Fruit fly (Drosophila melanogaster) whole organism, prepupa: ENCODE data around the gene Spps.

Experiments
- Blimp-1 ChIP-seq: fragments of 200-800 bp; sonication (Bioruptor generic); optimal IDR thresholded peaks from 3 replicates; lab custom pipeline; 2017; ENCODE audit warnings: missing biosample characterization, missing genetic modification characterization, mild to moderate bottlenecking, moderate library complexity, missing genetic modification reagents
- CG10631 ChIP-seq: fragments of 200-800 bp; sonication (Bioruptor generic); optimal IDR thresholded peaks from 2 replicates; lab custom pipeline; 2016; ENCODE audit warnings: missing biosample characterization, missing genetic modification characterization
- CG10669 ChIP-seq: fragments of 200-800 bp; sonication (Bioruptor generic); optimal IDR thresholded peaks from 3 replicates; lab custom pipeline; 2018; ENCODE audit warnings: missing biosample characterization, mild to moderate bottlenecking, missing genetic modification characterization, moderate library complexity
- CG11294 ChIP-seq: fragments of 200-800 bp; sonication (Bioruptor generic); IDR thresholded peaks from 2 replicates; pipeline ENCODE4 v1.3.6; 2022; ENCODE audit warnings: missing biosample characterization, missing genetic modification characterization
- CG11902 ChIP-seq: fragments of 200-800 bp; sonication (Bioruptor generic); optimal IDR thresholded peaks from 3 replicates; lab custom pipeline; 2016; ENCODE audit warnings: missing biosample characterization, missing genetic modification characterization
- CG16779 ChIP-seq: fragments of 200-800 bp; sonication (Bioruptor generic); optimal IDR thresholded peaks from 3 replicates; lab custom pipeline; 2017; ENCODE audit warnings: missing biosample characterization, mild to moderate bottlenecking, missing genetic modification characterization
- CG3032 ChIP-seq: fragments of 200-800 bp; optimal IDR thresholded peaks from 2 replicates; lab custom pipeline; 2019; ENCODE audit warnings: missing biosample characterization, mild to moderate bottlenecking, missing genetic modification characterization, moderate library complexity
- CG34406 ChIP-seq: fragments of 200-800 bp; sonication (Bioruptor generic); optimal IDR thresholded peaks from 3 replicates; lab custom pipeline; 2016; ENCODE audit warnings: missing biosample characterization, missing genetic modification characterization
- CG3919 ChIP-seq: fragments of 200-800 bp; sonication (Bioruptor generic); optimal IDR thresholded peaks from 3 replicates; lab custom pipeline; 2016; ENCODE audit warnings: missing biosample characterization, missing genetic modification characterization
- CG4318 ChIP-seq: fragments of 200-800 bp; sonication (Bioruptor generic); optimal IDR thresholded peaks from 3 replicates; lab custom pipeline; 2017; ENCODE audit warnings: missing biosample characterization, mild to moderate bottlenecking, missing genetic modification characterization
- CG6163 ChIP-seq: fragments of 200-800 bp; sonication (Bioruptor generic); IDR thresholded peaks from 3 replicates; pipeline ENCODE4 v1.3.6; 2022; ENCODE audit warnings: missing biosample characterization, missing genetic modification characterization
- CG6276 ChIP-seq: fragments of 200-800 bp; sonication (Bioruptor generic); optimal IDR thresholded peaks from 2 replicates; lab custom pipeline; 2017; ENCODE audit warnings: missing biosample characterization, mild to moderate bottlenecking, missing genetic modification characterization
- CG6792 ChIP-seq: fragments of 200-800 bp; sonication (Bioruptor generic); optimal IDR thresholded peaks from 3 replicates; lab custom pipeline; 2016; ENCODE audit warnings: missing biosample characterization, missing genetic modification characterization
- CG6808 ChIP-seq: fragments of 200-800 bp; sonication (Bioruptor generic); optimal IDR thresholded peaks from 3 replicates; lab custom pipeline; 2017; ENCODE audit warnings: missing biosample characterization, missing genetic modification characterization, mild to moderate bottlenecking, moderate library complexity, missing genetic modification reagents
- CG7368 ChIP-seq: fragments of 200-800 bp; sonication (Bioruptor generic); optimal IDR thresholded peaks from 3 replicates; lab custom pipeline; 2016; ENCODE audit warnings: missing biosample characterization, missing genetic modification characterization
- CG8119 ChIP-seq: fragments of 200-800 bp; sonication (Bioruptor generic); IDR thresholded peaks from 3 replicates; pipeline ENCODE4 v1.3.6; 2022; ENCODE audit warnings: missing biosample characterization, missing genetic modification characterization
- CG8319 ChIP-seq: fragments of 200-800 bp; sonication (Bioruptor generic); optimal IDR thresholded peaks from 3 replicates; lab custom pipeline; 2016; ENCODE audit warnings: missing biosample characterization, missing genetic modification characterization
- CG8632 ChIP-seq: fragments of 200-800 bp; sonication (Bioruptor generic); optimal IDR thresholded peaks from 3 replicates; lab custom pipeline; 2016; ENCODE audit warnings: missing biosample characterization, missing genetic modification characterization
- CG9139 ChIP-seq: fragments of 200-800 bp; sonication (Bioruptor generic); optimal IDR thresholded peaks from 3 replicates; lab custom pipeline; 2017; ENCODE audit warnings: missing biosample characterization, mild to moderate bottlenecking, missing genetic modification characterization
- Eip78C ChIP-seq: fragments of 200-800 bp; sonication (Bioruptor generic); peaks from one replicate; lab custom pipeline; 2016; ENCODE audit warnings: missing biosample characterization, missing genetic modification characterization
- Eip93F ChIP-seq: fragments of 200-800 bp; sonication (Bioruptor generic); optimal IDR thresholded peaks from 2 replicates; lab custom pipeline; 2016; ENCODE audit warnings: missing biosample characterization, mild to moderate bottlenecking, missing genetic modification characterization
- Ets96B ChIP-seq: fragments of 200-800 bp; optimal IDR thresholded peaks from 2 replicates; lab custom pipeline; 2019; ENCODE audit warnings: missing biosample characterization, mild to moderate bottlenecking, missing genetic modification characterization, moderate library complexity
- Gug ChIP-seq: fragments of 200-800 bp; sonication (Bioruptor generic); IDR thresholded peaks from 2 replicates; pipeline ENCODE4 v1.3.6; 2022; ENCODE audit warnings: missing biosample characterization, missing genetic modification characterization
- Hr38 ChIP-seq: sonication (Bioruptor generic); optimal IDR thresholded peaks from 2 replicates; lab custom pipeline; 2016; ENCODE audit warnings: missing biosample characterization, missing genetic modification characterization
- Hr39 ChIP-seq: fragments of 200-800 bp; sonication (Bioruptor generic); optimal IDR thresholded peaks from 2 replicates; lab custom pipeline; 2016; ENCODE audit warnings: missing biosample characterization, missing genetic modification characterization
- OdsH ChIP-seq: fragments of 200-800 bp; sonication (Bioruptor generic); optimal IDR thresholded peaks from 3 replicates; lab custom pipeline; 2016; ENCODE audit warnings: missing biosample characterization, missing genetic modification characterization
- achi ChIP-seq: fragments of 200-800 bp; sonication (Bioruptor generic); optimal IDR thresholded peaks from 3 replicates; lab custom pipeline; 2016; ENCODE audit warnings: missing biosample characterization, missing genetic modification characterization
- acj6 ChIP-seq: fragments of 200-800 bp; sonication (Bioruptor generic); optimal IDR thresholded peaks from 3 replicates; lab custom pipeline; 2016; ENCODE audit warnings: missing biosample characterization, missing genetic modification characterization
- cyc ChIP-seq: fragments of 200-800 bp; sonication (Bioruptor generic); optimal IDR thresholded peaks from 3 replicates; lab custom pipeline; 2016; ENCODE audit warnings: missing biosample characterization, missing genetic modification characterization
- dac ChIP-seq: fragments of 200-800 bp; sonication (Bioruptor generic); optimal IDR thresholded peaks from 2 replicates; lab custom pipeline; 2017; ENCODE audit warnings: missing biosample characterization, mild to moderate bottlenecking, missing genetic modification characterization
- dsx ChIP-seq: fragments of 200-800 bp; optimal IDR thresholded peaks from 3 replicates; lab custom pipeline; 2019; ENCODE audit warnings: missing biosample characterization, mild to moderate bottlenecking, missing genetic modification characterization, moderate library complexity; ENCODE audit not compliant: poor library complexity, severe bottlenecking
- eg ChIP-seq: fragments of 200-800 bp; sonication (Bioruptor generic); IDR thresholded peaks from 3 replicates; pipeline ENCODE4 v1.3.6; 2022; ENCODE audit warnings: missing biosample characterization, missing genetic modification characterization
- esn ChIP-seq: fragments of 200-800 bp; sonication (Bioruptor generic); optimal IDR thresholded peaks from 2 replicates; lab custom pipeline; 2016; ENCODE audit warnings: missing biosample characterization, mild to moderate bottlenecking, missing genetic modification characterization, moderate library complexity
- fd59A ChIP-seq: fragments of 200-800 bp; sonication (Bioruptor generic); optimal IDR thresholded peaks from 2 replicates; lab custom pipeline; 2017; ENCODE audit warnings: missing biosample characterization, mild to moderate bottlenecking, missing genetic modification characterization, missing genetic modification reagents
- fkh ChIP-seq: fragments of 200-800 bp; sonication (Bioruptor generic); optimal IDR thresholded peaks from 3 replicates; lab custom pipeline; 2017; ENCODE audit warnings: missing biosample characterization, mild to moderate bottlenecking, missing genetic modification characterization, moderate library complexity
- net ChIP-seq: fragments of 200-800 bp; sonication (Bioruptor generic); optimal IDR thresholded peaks from 3 replicates; lab custom pipeline; 2016; ENCODE audit warnings: missing biosample characterization, missing genetic modification characterization
- pdm3 ChIP-seq: fragments of 200-800 bp; sonication (Bioruptor generic); optimal IDR thresholded peaks from 3 replicates; lab custom pipeline; 2016; ENCODE audit warnings: missing biosample characterization, missing genetic modification characterization
- salr ChIP-seq, 2 experiments: fragments of 200-800 bp; sonication (Bioruptor generic); optimal IDR thresholded peaks; 3 replicates each; lab custom pipeline; 2016 to 2018; ENCODE audit warnings: missing biosample characterization in 2 of 2, missing genetic modification characterization in 2 of 2, mild to moderate bottlenecking in 1 of 2
- ss ChIP-seq, 2 experiments: fragments of 200-800 bp; sonication (Bioruptor generic); optimal IDR thresholded peaks; 2 replicates in 1 of 2; 3 replicates in 1 of 2; lab custom pipeline; 2017 to 2018; ENCODE audit warnings: mild to moderate bottlenecking in 2 of 2, missing biosample characterization in 2 of 2, missing genetic modification characterization in 2 of 2, moderate library complexity in 1 of 2
- vri ChIP-seq: fragments of 200-800 bp; sonication (Bioruptor generic); optimal IDR thresholded peaks from 3 replicates; lab custom pipeline; 2016; ENCODE audit warnings: missing biosample characterization, mild to moderate bottlenecking, missing genetic modification characterization

Gene Spps

dm6 chr3R:24218565-24218964, 8.2 kb downstream of the Spps start, which contains the start of gene CG17786 (continued):
- TF ChIP-seq CG34406 (no peak), CG6792 (GFP tag; lab: Kevin White, UChicago) (no peak), CG10631 (GFP tag; lab: Kevin White, UChicago) (no peak), dsx (GFP tag; lab: Kevin White, UChicago) (peak; percentile 31), fkh (GFP tag; lab: Kevin White, UChicago) (no peak), CG3919 (GFP tag; lab: Kevin White, UChicago) (peak; percentile 31), ss (GFP tag; optimal IDR thresholded peaks at IDR 0.05; lab: Kevin White, UChicago) (peak; percentile 24 to 74), vri (GFP tag; lab: Kevin White, UChicago) (no peak), net (GFP tag; lab: Kevin White, UChicago) (peak; percentile 37), CG8632 (GFP tag; lab: Kevin White, UChicago) (no peak), CG10669 (GFP tag; lab: Kevin White, UChicago) (no peak), achi (GFP tag; lab: Kevin White, UChicago) (no peak), cyc (no peak), Hr38 (GFP tag; lab: Kevin White, UChicago) (no peak), OdsH (GFP tag; lab: Kevin White, UChicago) (no peak), CG4318 (GFP tag; lab: Kevin White, UChicago) (no peak), CG3032 (tag; lab: Kevin White, UChicago) (no peak), CG6808 (GFP tag; lab: Kevin White, UChicago) (no peak), pdm3 (GFP tag; lab: Kevin White, UChicago) (no peak), esn (GFP tag; lab: Kevin White, UChicago) (peak; percentile 9), Blimp-1 (peak; percentile 92)

- TF ChIP-seq achi (GFP tag; lab: Kevin White, UChicago) (no peak), CG11902 (GFP tag; lab: Kevin White, UChicago) (no peak), net (GFP tag; lab: Kevin White, UChicago) (no peak), fd59A (GFP tag; lab: Kevin White, UChicago) (no peak), Gug (no peak), Eip93F (GFP tag; lab: Kevin White, UChicago) (no peak), Eip78C (no peak), CG8119 (GFP tag; lab: Robert Waterston, UW) (no peak), CG7368 (GFP tag; lab: Kevin White, UChicago) (no peak), CG10669 (GFP tag; lab: Kevin White, UChicago) (no peak), eg (0 out of 3 replicates have a peak, but pooled peaks have one; percentile 29), cyc (no peak), Blimp-1 (peak; percentile 84)
- TF ChIP-seq, all 60 proteins: peak for 2
Observed at dm6 chr3R:24216017-24216416, 10.7 kb downstream of the Spps start.

- TF ChIP-seq CG9139 (GFP tag; lab: Kevin White, UChicago) (no peak), salr (GFP tag; optimal IDR thresholded peaks at IDR 0.05; lab: Kevin White, UChicago) (no peak), CG4318 (GFP tag; lab: Kevin White, UChicago) (no peak)
Observed at dm6 chr3R:24213644-24214043, 13.1 kb downstream of the Spps start.

dm6 chr3R:24206341-24207114, 20.2 kb downstream of the Spps start:
- TF ChIP-seq CG8119 (GFP tag; lab: Robert Waterston, UW) (peak; percentile 50), CG11294 (GFP tag; lab: Robert Waterston, UW) (no peak), Eip93F (GFP tag; lab: Kevin White, UChicago) (no peak), CG10631 (GFP tag; lab: Kevin White, UChicago) (peak; percentile 39), dac (GFP tag; lab: Kevin White, UChicago) (no peak), CG3032 (tag; lab: Kevin White, UChicago) (peak; percentile 24), CG6276 (GFP tag; lab: Kevin White, UChicago) (no peak), ss (GFP tag; optimal IDR thresholded peaks at IDR 0.05; lab: Kevin White, UChicago) (peak in 1 of 2 experiments; percentile 36), Hr39 (GFP tag; lab: Kevin White, UChicago) (peak; percentile 57), Eip78C (peak; percentile 95), fd59A (GFP tag; lab: Kevin White, UChicago) (peak; percentile 19), fkh (GFP tag; lab: Kevin White, UChicago) (no peak), Ets96B (tag; lab: Kevin White, UChicago) (peak; percentile 22), CG6792 (GFP tag; lab: Kevin White, UChicago) (peak; percentile 53), CG6163 (GFP tag; lab: Robert Waterston, UW) (peak; percentile 59; the same call in 1 of the 3 replicates), pdm3 (GFP tag; lab: Kevin White, UChicago) (peak; percentile 61), CG8319 (GFP tag; lab: Kevin White, UChicago) (peak; percentile 33), acj6 (GFP tag; lab: Kevin White, UChicago) (peak; percentile 66), Blimp-1 (no peak), CG3919 (GFP tag; lab: Kevin White, UChicago) (peak; percentile 62), CG7368 (GFP tag; lab: Kevin White, UChicago) (no peak), net (GFP tag; lab: Kevin White, UChicago) (peak; percentile 24), achi (GFP tag; lab: Kevin White, UChicago) (peak; percentile 66), CG16779 (tag; lab: Kevin White, UChicago) (peak; percentile 9), CG6808 (GFP tag; lab: Kevin White, UChicago) (peak; percentile 20)
